Worm (Caenorhabditis elegans) whole organism, L2 larva: ENCODE data around the gene F01D5.1.

ENCODE experiments used
- C34F6.9 ChIP-seq: fragments of 150-350 bp; optimal IDR thresholded peaks from 2 replicates; lab custom pipeline; 2014; ENCODE audit warnings: missing biosample characterization, missing genetic modification characterization
- F13H6.1 ChIP-seq: sonication (generic microtip); optimal IDR thresholded peaks from 2 replicates; lab custom pipeline; 2016; ENCODE audit warnings: missing genetic modification characterization, missing compliant biosample characterization
- R02D3.7 ChIP-seq: fragments of 150-350 bp; optimal IDR thresholded peaks from 2 replicates; lab custom pipeline; 2014; ENCODE audit warnings: missing biosample characterization, missing genetic modification characterization
- Y55F3AM.14 ChIP-seq: fragments of 200-800 bp; sonication (Bioruptor generic); optimal IDR thresholded peaks from 2 replicates; lab custom pipeline; 2018; ENCODE audit warnings: mild to moderate bottlenecking, missing genetic modification characterization, missing compliant biosample characterization
- alr-1 ChIP-seq: fragments of 150-350 bp; optimal IDR thresholded peaks from 2 replicates; lab custom pipeline; 2014; ENCODE audit warnings: missing biosample characterization, missing genetic modification characterization
- ama-1 ChIP-seq: fragments of 150-350 bp; optimal IDR thresholded peaks from 2 replicates; lab custom pipeline; 2018; ENCODE audit warnings: inconsistent platforms
- blmp-1 ChIP-seq: sonication (generic microtip); optimal IDR thresholded peaks from 2 replicates; lab custom pipeline; 2017; ENCODE audit warnings: missing genetic modification characterization, mild to moderate bottlenecking, missing compliant biosample characterization, antibody characterized with exemption, moderate library complexity; ENCODE audit not compliant: insufficient read depth
- ceh-16 ChIP-seq: fragments of 150-350 bp; optimal IDR thresholded peaks from 2 replicates; lab custom pipeline; 2014; ENCODE audit warnings: missing biosample characterization, missing genetic modification characterization
- ceh-82 ChIP-seq: fragments of 150-350 bp; optimal IDR thresholded peaks from 2 replicates; lab custom pipeline; 2014; ENCODE audit warnings: missing biosample characterization, missing genetic modification characterization
- crh-2 ChIP-seq: sonication (generic microtip); optimal IDR thresholded peaks from 2 replicates; lab custom pipeline; 2017; ENCODE audit warnings: missing biosample characterization, missing genetic modification characterization
- dmd-4 ChIP-seq: sonication (generic microtip); optimal IDR thresholded peaks from 2 replicates; lab custom pipeline; 2017; ENCODE audit warnings: missing biosample characterization, missing genetic modification characterization
- egl-27 ChIP-seq: sonication (generic microtip); optimal IDR thresholded peaks from 3 replicates; lab custom pipeline; 2017; ENCODE audit warnings: missing biosample characterization, missing genetic modification reagents, missing genetic modification characterization
- elt-3 ChIP-seq: sonication (generic microtip); optimal IDR thresholded peaks from 2 replicates; lab custom pipeline; 2017; ENCODE audit warnings: missing biosample characterization, missing genetic modification characterization
- fos-1 ChIP-seq: fragments of 150-350 bp; optimal IDR thresholded peaks from 2 replicates; lab custom pipeline; 2014; ENCODE audit warnings: missing biosample characterization, missing genetic modification characterization
- gmeb-1 ChIP-seq: fragments of 150-350 bp; optimal IDR thresholded peaks from 2 replicates; lab custom pipeline; 2014; ENCODE audit warnings: missing biosample characterization, missing genetic modification characterization
- lin-11 ChIP-seq: fragments of 150-350 bp; sonication (generic microtip); optimal IDR thresholded peaks from 2 replicates; lab custom pipeline; 2014; ENCODE audit warnings: missing biosample characterization, missing genetic modification characterization, inconsistent platforms, mixed read lengths
- lin-13 ChIP-seq: fragments of 150-350 bp; optimal IDR thresholded peaks from 2 replicates; lab custom pipeline; 2014; ENCODE audit warnings: missing biosample characterization, missing genetic modification reagents, missing genetic modification characterization
- mbf-1 ChIP-seq: sonication (generic microtip); optimal IDR thresholded peaks from 2 replicates; lab custom pipeline; 2017; ENCODE audit warnings: missing biosample characterization, missing genetic modification characterization
- mdl-1 ChIP-seq, 2 experiments: fragments of 150-350 bp in 1 of 2; sonication (generic microtip) in 1 of 2; optimal IDR thresholded peaks; 2 replicates each; lab custom pipeline; 2017; ENCODE audit warnings: missing biosample characterization in 2 of 2, missing genetic modification characterization in 2 of 2
- nhr-11 ChIP-seq: fragments of 150-350 bp; optimal IDR thresholded peaks from 2 replicates; lab custom pipeline; 2014; ENCODE audit warnings: missing biosample characterization, missing genetic modification characterization
- nhr-12 ChIP-seq: fragments of 150-350 bp; optimal IDR thresholded peaks from 2 replicates; lab custom pipeline; 2014; ENCODE audit warnings: missing biosample characterization, missing genetic modification characterization
- nhr-129 ChIP-seq: fragments of 150-350 bp; optimal IDR thresholded peaks from 2 replicates; lab custom pipeline; 2014; ENCODE audit warnings: missing biosample characterization, missing genetic modification characterization
- nhr-21 ChIP-seq: fragments of 150-350 bp; optimal IDR thresholded peaks from 2 replicates; lab custom pipeline; 2014; ENCODE audit warnings: missing biosample characterization, missing genetic modification characterization
- nhr-23 ChIP-seq: fragments of 150-350 bp; optimal IDR thresholded peaks from 2 replicates; lab custom pipeline; 2014; ENCODE audit warnings: missing biosample characterization, missing genetic modification reagents, missing genetic modification characterization
- nhr-25 ChIP-seq: fragments of 150-350 bp; sonication (generic microtip); optimal IDR thresholded peaks from 3 replicates; lab custom pipeline; 2014; ENCODE audit warnings: missing biosample characterization, missing genetic modification characterization
- sem-4 ChIP-seq: fragments of 150-350 bp; optimal IDR thresholded peaks from 2 replicates; lab custom pipeline; 2014; ENCODE audit warnings: missing biosample characterization, missing genetic modification reagents, missing genetic modification characterization
- skn-1 ChIP-seq: sonication (generic microtip); optimal IDR thresholded peaks from 2 replicates; lab custom pipeline; 2017; ENCODE audit warnings: missing biosample characterization, missing genetic modification characterization
- sma-3 ChIP-seq: sonication (generic microtip); optimal IDR thresholded peaks from 2 replicates; lab custom pipeline; 2016; ENCODE audit warnings: missing genetic modification reagents, missing genetic modification characterization, missing compliant biosample characterization
- sma-9 ChIP-seq, 2 experiments: fragments of 150-350 bp in 1 of 2; sonication (generic microtip) in 1 of 2; optimal IDR thresholded peaks; 2 replicates each; lab custom pipeline; 2014 to 2016; ENCODE audit warnings: missing genetic modification characterization in 2 of 2, mild to moderate bottlenecking in 1 of 2, missing biosample characterization in 1 of 2, missing compliant biosample characterization in 1 of 2, missing genetic modification reagents in 1 of 2, moderate library complexity in 1 of 2
- snpc-4 ChIP-seq: fragments of 150-350 bp; optimal IDR thresholded peaks from 2 replicates; lab custom pipeline; 2014; ENCODE audit warnings: missing biosample characterization, missing genetic modification characterization
- unc-39 ChIP-seq: fragments of 150-350 bp; optimal IDR thresholded peaks from 2 replicates; lab custom pipeline; 2014; ENCODE audit warnings: missing biosample characterization, missing genetic modification characterization
- unc-55 ChIP-seq: fragments of 150-350 bp; sonication (generic microtip); optimal IDR thresholded peaks from 3 replicates; lab custom pipeline; 2014; ENCODE audit warnings: missing biosample characterization, missing genetic modification reagents, missing genetic modification characterization
- unc-62 ChIP-seq: fragments of 150-350 bp; optimal IDR thresholded peaks from 2 replicates; lab custom pipeline; 2014; ENCODE audit warnings: missing biosample characterization, missing genetic modification reagents, missing genetic modification characterization
- zag-1 ChIP-seq: fragments of 150-350 bp; optimal IDR thresholded peaks from 2 replicates; lab custom pipeline; 2014; ENCODE audit warnings: missing biosample characterization, missing genetic modification characterization
- ztf-1 ChIP-seq: fragments of 200-800 bp; sonication (Bioruptor generic); conservative IDR thresholded peaks from 2 replicates; pipeline ENCODE4 v1.3.6; 2022; ENCODE audit warnings: missing genetic modification characterization, missing compliant biosample characterization
- ztf-4 ChIP-seq: fragments of 150-350 bp; optimal IDR thresholded peaks from 2 replicates; lab custom pipeline; 2014; ENCODE audit warnings: missing biosample characterization, missing genetic modification characterization

F01D5.1 gene

DNA sequence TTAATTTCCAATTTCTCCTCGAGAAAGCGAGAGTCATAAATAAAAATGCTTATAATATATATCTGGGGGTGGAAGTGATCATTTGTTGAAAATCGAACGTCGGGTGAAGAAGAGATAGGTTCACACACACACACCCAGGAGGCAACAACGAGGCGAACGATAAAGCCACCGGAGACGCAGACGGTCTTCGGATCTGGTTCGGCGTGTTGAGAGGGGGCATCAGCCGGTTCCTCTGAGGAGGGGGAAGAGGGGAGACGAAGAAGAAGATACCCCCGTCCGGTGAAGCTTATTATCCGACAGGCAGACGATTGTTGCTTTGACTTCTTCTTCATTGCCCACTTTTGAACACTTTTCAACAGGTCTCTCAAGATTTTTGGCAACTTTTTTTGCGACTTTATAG, 7.4 kb upstream of the F01D5.1 start:
- TF ChIP-seq nhr-21 (tag; lab: Kevin White, UChicago) (peak; percentile 74), ztf-1 (GFP tag; lab: Robert Waterston, UW) (no peak), sma-3 (GFP tag; lab: Kevin White, UChicago) (no peak)

DNA sequence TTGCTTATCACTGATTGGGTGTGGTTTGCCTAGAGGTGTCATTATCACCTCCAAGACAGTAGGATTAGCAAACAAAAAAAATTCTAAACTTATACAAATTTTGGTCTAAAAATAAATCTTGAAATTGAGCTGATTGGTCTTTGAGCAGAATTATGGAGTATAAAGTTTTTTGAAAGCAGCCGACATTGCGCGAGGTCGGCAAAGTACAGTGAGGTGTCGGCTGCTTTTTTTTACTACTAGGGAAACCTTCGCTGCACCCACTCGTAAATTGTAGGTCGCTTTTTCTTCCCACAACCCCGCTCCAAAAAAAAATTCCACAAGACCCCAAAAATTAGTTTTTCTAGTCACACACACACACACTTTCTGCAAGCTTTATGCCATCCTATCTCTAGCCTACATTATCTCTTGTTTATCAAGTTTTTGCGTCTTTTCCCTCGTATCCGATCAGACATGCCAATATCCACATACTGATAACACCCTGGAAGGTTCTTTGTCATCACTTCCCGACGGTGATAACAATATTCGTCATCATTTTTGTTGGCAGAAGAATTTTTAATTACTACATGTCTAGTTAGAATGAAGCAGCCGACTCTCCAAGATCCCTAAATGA, 6.5 kb upstream of the F01D5.1 start:
- TF ChIP-seq skn-1 (tag; lab: Kevin White, UChicago) (no peak), zag-1 (tag; lab: Kevin White, UChicago) (no peak), snpc-4 (peak; percentile 82), mbf-1 (tag; lab: Kevin White, UChicago) (no peak), Y55F3AM.14 (GFP tag; lab: Kevin White, UChicago) (no peak), R02D3.7 (tag; lab: Kevin White, UChicago) (no peak), nhr-129 (tag; lab: Kevin White, UChicago) (no peak), crh-2 (no peak)

DNA sequence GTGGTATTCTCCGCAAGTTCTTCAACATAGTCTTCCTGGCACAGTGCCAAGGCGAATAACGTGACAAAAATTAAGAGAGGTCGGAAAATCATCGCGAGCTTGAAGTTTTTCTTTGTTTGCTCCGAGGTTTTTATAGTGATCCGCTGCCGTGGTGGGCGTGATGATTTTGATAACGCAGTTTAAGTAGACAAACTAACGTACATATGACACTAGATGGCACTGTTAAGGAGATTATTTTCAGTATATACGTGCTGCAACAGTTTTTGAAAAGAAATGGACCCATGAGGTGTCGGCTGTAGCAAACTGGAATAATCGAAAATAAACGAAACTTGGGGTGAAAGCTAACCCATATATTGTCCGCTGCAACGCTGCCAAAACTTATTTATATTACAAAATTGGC, 4.8 kb upstream of the F01D5.1 start, which contains the start of gene F01D5.5:
Gene F01D5.5 (minus strand): TSS at position 101 of the 400 bp plus-strand sequence.
- TF ChIP-seq sem-4 (tag; lab: Kevin White, UChicago) (no peak), ceh-16 (tag; lab: Kevin White, UChicago) (no peak), nhr-12 (tag; lab: Kevin White, UChicago) (no peak), dmd-4 (tag; lab: Kevin White, UChicago) (no peak), nhr-25 (tag; lab: Kevin White, UChicago) (no peak), F13H6.1 (no peak), alr-1 (tag; lab: Kevin White, UChicago) (no peak), mbf-1 (tag; lab: Kevin White, UChicago) (no peak), fos-1 (tag; lab: Kevin White, UChicago) (no peak), gmeb-1 (no peak), lin-11 (tag; lab: Kevin White, UChicago) (no peak)

DNA sequence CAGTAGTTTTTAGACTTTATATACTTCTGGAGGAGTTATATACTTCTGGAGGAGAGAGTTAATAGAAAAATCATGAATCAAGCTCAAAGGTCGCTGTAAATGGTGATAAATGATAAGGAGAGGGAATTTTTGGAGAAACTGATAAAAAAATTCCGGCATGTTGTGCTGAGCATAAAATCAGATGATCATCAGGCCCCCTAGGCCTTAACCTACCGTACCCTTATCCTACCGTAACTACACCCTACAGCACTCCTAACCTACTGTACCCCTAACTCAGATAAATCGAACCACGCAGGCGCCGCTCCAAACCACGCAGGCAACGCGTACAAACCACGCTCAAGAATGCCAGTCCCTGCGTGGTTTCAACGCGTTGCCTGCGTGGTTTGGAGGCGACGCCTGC, 2.7 kb upstream of the F01D5.1 start, which contains the start of gene F01D5.3:
Gene F01D5.3 (minus strand): TSS at position 101 of the 400 bp plus-strand sequence.
- TF ChIP-seq fos-1 (tag; lab: Kevin White, UChicago), result peak; percentile 8

DNA sequence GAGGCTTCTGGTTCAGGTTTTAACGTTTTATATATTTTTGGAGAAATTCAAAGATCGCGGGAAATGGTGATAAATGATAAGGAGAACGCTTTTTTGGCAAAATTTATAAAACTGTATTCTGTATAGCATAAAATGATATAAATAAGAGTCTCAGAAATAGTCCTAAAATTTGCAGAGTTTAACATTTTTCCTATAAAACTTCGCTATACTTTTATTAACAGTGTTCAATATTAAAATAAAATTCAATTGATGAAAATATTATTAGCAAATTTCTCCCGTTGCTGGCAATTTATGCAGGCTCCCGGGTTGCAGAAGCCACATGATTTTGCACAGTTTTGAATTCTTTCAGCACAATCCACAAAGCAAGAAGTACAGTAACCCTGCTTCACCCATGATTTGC, 1.6 kb upstream of the F01D5.1 start, which contains the start of gene F01D5.2:
Gene F01D5.2 (minus strand): TSS at position 101 of the 400 bp plus-strand sequence.
- TF ChIP-seq blmp-1 (no peak), ama-1 (lab: Kevin White, UChicago) (no peak), nhr-11 (tag; lab: Kevin White, UChicago) (no peak), zag-1 (tag; lab: Kevin White, UChicago) (no peak), lin-13 (no peak), sma-9 (GFP tag; optimal IDR thresholded peaks at IDR 0.05; lab: Kevin White, UChicago) (no peak), sma-9 (tag; optimal IDR thresholded peaks at IDR 0.05; lab: Kevin White, UChicago) (no peak), nhr-23 (tag; lab: Kevin White, UChicago) (no peak), crh-2 (no peak), ztf-1 (GFP tag; lab: Robert Waterston, UW) (no peak), ceh-82 (tag; lab: Kevin White, UChicago) (no peak)
- TF ChIP-seq, all 48 proteins: peak for 0

DNA sequence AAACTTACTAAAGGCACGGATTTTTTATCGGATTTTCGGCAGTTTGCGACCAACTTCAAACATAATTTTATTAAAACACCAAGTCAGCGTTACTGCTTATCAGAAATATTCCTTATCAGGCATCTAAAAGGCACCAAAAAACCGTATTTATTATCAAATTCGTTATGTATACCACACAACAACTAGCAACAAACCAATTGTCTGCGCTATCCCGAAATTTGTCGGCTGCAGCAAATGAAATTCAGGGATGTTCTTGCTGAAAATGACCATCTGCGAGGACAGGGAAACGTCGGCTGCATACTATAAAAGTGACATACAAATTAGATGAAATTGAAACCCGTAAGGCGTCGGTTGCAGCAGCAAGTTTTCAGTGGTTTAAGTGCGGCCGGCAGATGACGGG, 608 bp upstream of the F01D5.1 start:
- TF ChIP-seq lin-13 (no peak), ama-1 (lab: Kevin White, UChicago) (no peak), sem-4 (tag; lab: Kevin White, UChicago) (no peak), unc-62 (GFP tag; lab: Kevin White, UChicago) (no peak), blmp-1 (no peak), unc-39 (tag; lab: Kevin White, UChicago) (no peak), nhr-21 (tag; lab: Kevin White, UChicago) (no peak), C34F6.9 (no peak), snpc-4 (no peak), R02D3.7 (tag; lab: Kevin White, UChicago) (no peak), nhr-12 (tag; lab: Kevin White, UChicago) (no peak), nhr-129 (tag; lab: Kevin White, UChicago) (no peak), mdl-1 (tag; optimal IDR thresholded peaks at IDR 0.05; lab: Kevin White, UChicago) (no peak), egl-27 (tag; lab: Kevin White, UChicago) (no peak), ztf-4 (tag; lab: Kevin White, UChicago) (no peak), unc-55 (GFP tag; lab: Kevin White, UChicago) (no peak), dmd-4 (tag; lab: Kevin White, UChicago) (no peak), Y55F3AM.14 (GFP tag; lab: Kevin White, UChicago) (no peak), sma-3 (GFP tag; lab: Kevin White, UChicago) (no peak), elt-3 (tag; lab: Kevin White, UChicago) (no peak)
